Worm (Caenorhabditis elegans) whole organism, late embryonic: Measurements from ENCODE around the gene rabr-2.

ENCODE experiments used
- Y22D7AL.16 ChIP-seq: sonication (generic microtip); optimal IDR thresholded peaks from 2 replicates; lab custom pipeline; 2016; ENCODE audit warnings: missing genetic modification characterization, missing compliant biosample characterization
- ceh-9 ChIP-seq: sonication (generic microtip); optimal IDR thresholded peaks from 2 replicates; lab custom pipeline; 2016; ENCODE audit warnings: mild to moderate bottlenecking, missing genetic modification characterization, inconsistent platforms, missing compliant biosample characterization
- fkh-10 ChIP-seq: fragments of 150-350 bp; optimal IDR thresholded peaks from 2 replicates; lab custom pipeline; 2014; ENCODE audit warnings: missing biosample characterization, missing genetic modification reagents, missing genetic modification characterization
- fkh-6 ChIP-seq: sonication (generic microtip); optimal IDR thresholded peaks from 2 replicates; lab custom pipeline; 2016; ENCODE audit warnings: missing genetic modification characterization, missing compliant biosample characterization
- lim-6 ChIP-seq: sonication (generic microtip); optimal IDR thresholded peaks from 2 replicates; lab custom pipeline; 2016; ENCODE audit warnings: missing genetic modification characterization, missing compliant biosample characterization
- madf-2 ChIP-seq: sonication (generic microtip); optimal IDR thresholded peaks from 2 replicates; lab custom pipeline; 2017; ENCODE audit warnings: missing genetic modification characterization, missing compliant biosample characterization
- unc-42 ChIP-seq: sonication (generic microtip); optimal IDR thresholded peaks from 2 replicates; lab custom pipeline; 2016; ENCODE audit warnings: missing genotype, missing genetic modification characterization, missing compliant biosample characterization
- unc-55 ChIP-seq: sonication (generic microtip); optimal IDR thresholded peaks from 2 replicates; lab custom pipeline; 2017; ENCODE audit warnings: missing biosample characterization, missing genetic modification reagents, missing genetic modification characterization
- ztf-16 ChIP-seq: sonication (generic microtip); optimal IDR thresholded peaks from 2 replicates; lab custom pipeline; 2017; ENCODE audit warnings: missing genetic modification characterization, missing compliant biosample characterization

ce11 chrIV:17431287-17431686, 51.8 kb downstream of the rabr-2 start, which contains the start of gene lact-6:
- no peak for TF ChIP-seq ztf-16 (tag; lab: Kevin White, UChicago)
- no peak for TF ChIP-seq fkh-10 (GFP tag; lab: Kevin White, UChicago)
- no peak for TF ChIP-seq unc-55
- no peak for TF ChIP-seq Y22D7AL.16 (tag; lab: Kevin White, UChicago)
- TF ChIP-seq lim-6 (tag; lab: Kevin White, UChicago): no peak
- TF ChIP-seq ceh-9 (tag; lab: Kevin White, UChicago): no peak
- TF ChIP-seq madf-2 (tag; lab: Kevin White, UChicago): no peak
- no peak for TF ChIP-seq unc-42
- TF ChIP-seq fkh-6 (tag; lab: Kevin White, UChicago): no peak
